Worm (Caenorhabditis elegans) whole organism, late embryonic: ENCODE data around the gene lgc-58.

ENCODE experiments used
- C08G9.2 ChIP-seq: sonication (generic microtip); optimal IDR thresholded peaks from 2 replicates; lab custom pipeline; 2016; ENCODE audit warnings: mild to moderate bottlenecking, missing genetic modification characterization, moderate library complexity, missing compliant biosample characterization
- T23F11.4 ChIP-seq: fragments of 200-800 bp; sonication (Bioruptor generic); optimal IDR thresholded peaks from 2 replicates; lab custom pipeline; 2018; ENCODE audit warnings: mild to moderate bottlenecking, missing genetic modification characterization, missing compliant biosample characterization
- ahr-1 ChIP-seq: sonication (generic microtip); optimal IDR thresholded peaks from 2 replicates; lab custom pipeline; 2016; ENCODE audit warnings: missing genetic modification characterization, missing compliant biosample characterization
- ama-1 ChIP-seq: fragments of 150-350 bp; optimal IDR thresholded peaks from 2 replicates; lab custom pipeline; 2014
- ceh-14 ChIP-seq: sonication (generic microtip); optimal IDR thresholded peaks from 2 replicates; lab custom pipeline; 2016; ENCODE audit warnings: missing genotype, missing genetic modification characterization, missing compliant biosample characterization
- ceh-18 ChIP-seq: sonication (generic microtip); optimal IDR thresholded peaks from 2 replicates; lab custom pipeline; 2016; ENCODE audit warnings: missing genetic modification characterization, missing compliant biosample characterization
- ceh-19 ChIP-seq: fragments of 200-800 bp; sonication (Bioruptor generic); optimal IDR thresholded peaks from 2 replicates; lab custom pipeline; 2018; ENCODE audit warnings: mild to moderate bottlenecking, missing genetic modification characterization, missing compliant biosample characterization
- ceh-22 ChIP-seq: sonication (generic microtip); optimal IDR thresholded peaks from 2 replicates; lab custom pipeline; 2017; ENCODE audit warnings: missing biosample characterization, missing genetic modification characterization
- ceh-31 ChIP-seq: sonication (generic microtip); optimal IDR thresholded peaks from 2 replicates; lab custom pipeline; 2016; ENCODE audit warnings: missing genetic modification characterization, missing compliant biosample characterization
- ceh-45 ChIP-seq: fragments of 200-800 bp; sonication (Bioruptor generic); IDR thresholded peaks from 2 replicates; pipeline ENCODE4 v1.3.6; 2022; ENCODE audit warnings: missing genetic modification reagents, missing genetic modification characterization, missing compliant biosample characterization
- ceh-9 ChIP-seq: sonication (generic microtip); optimal IDR thresholded peaks from 2 replicates; lab custom pipeline; 2016; ENCODE audit warnings: mild to moderate bottlenecking, missing genetic modification characterization, inconsistent platforms, missing compliant biosample characterization
- dmd-4 ChIP-seq: sonication (generic microtip); optimal IDR thresholded peaks from 2 replicates; lab custom pipeline; 2016; ENCODE audit warnings: borderline replicate concordance, missing genetic modification characterization, missing compliant biosample characterization
- dve-1 ChIP-seq: sonication (generic microtip); optimal IDR thresholded peaks from 2 replicates; lab custom pipeline; 2017; ENCODE audit warnings: antibody characterized with exemption, mild to moderate bottlenecking, missing genetic modification characterization, missing compliant biosample characterization
- elt-2 ChIP-seq: sonication (generic microtip); optimal IDR thresholded peaks from 2 replicates; lab custom pipeline; 2016; ENCODE audit warnings: missing genetic modification reagents, missing genetic modification characterization, missing compliant biosample characterization
- ets-4 ChIP-seq: sonication (generic microtip); optimal IDR thresholded peaks from 2 replicates; lab custom pipeline; 2016; ENCODE audit warnings: missing genetic modification characterization, missing compliant biosample characterization
- eyg-1 ChIP-seq: sonication (generic microtip); optimal IDR thresholded peaks from 2 replicates; lab custom pipeline; 2016; ENCODE audit warnings: missing genotype, missing genetic modification characterization, missing compliant biosample characterization
- fax-1 ChIP-seq: sonication (generic microtip); optimal IDR thresholded peaks from 2 replicates; lab custom pipeline; 2016; ENCODE audit warnings: missing genotype, missing genetic modification characterization, missing compliant biosample characterization
- fkh-6 ChIP-seq: sonication (generic microtip); optimal IDR thresholded peaks from 2 replicates; lab custom pipeline; 2016; ENCODE audit warnings: missing genetic modification characterization, missing compliant biosample characterization
- gmeb-2 ChIP-seq: sonication (generic microtip); optimal IDR thresholded peaks from 2 replicates; lab custom pipeline; 2016; ENCODE audit warnings: missing genetic modification characterization, inconsistent platforms, missing compliant biosample characterization
- hlh-8 ChIP-seq: sonication (generic microtip); optimal IDR thresholded peaks from 2 replicates; lab custom pipeline; 2016; ENCODE audit warnings: missing genotype, missing genetic modification characterization, missing compliant biosample characterization
- lim-6 ChIP-seq: sonication (generic microtip); optimal IDR thresholded peaks from 2 replicates; lab custom pipeline; 2016; ENCODE audit warnings: missing genetic modification characterization, missing compliant biosample characterization
- lin-11 ChIP-seq: fragments of 200-800 bp; sonication (Bioruptor generic); optimal IDR thresholded peaks from 2 replicates; lab custom pipeline; 2018; ENCODE audit warnings: mild to moderate bottlenecking, missing genetic modification characterization, missing compliant biosample characterization
- madf-2 ChIP-seq: sonication (generic microtip); optimal IDR thresholded peaks from 2 replicates; lab custom pipeline; 2017; ENCODE audit warnings: missing genetic modification characterization, missing compliant biosample characterization
- mec-3 ChIP-seq: sonication (generic microtip); optimal IDR thresholded peaks from 2 replicates; lab custom pipeline; 2016; ENCODE audit warnings: borderline replicate concordance, missing genetic modification characterization, missing compliant biosample characterization
- nhr-11 ChIP-seq: fragments of 150-350 bp; optimal IDR thresholded peaks from 2 replicates; lab custom pipeline; 2014; ENCODE audit warnings: missing biosample characterization, missing genetic modification characterization
- npax-4 ChIP-seq: sonication (generic microtip); optimal IDR thresholded peaks from 2 replicates; lab custom pipeline; 2016; ENCODE audit warnings: missing genetic modification characterization, missing compliant biosample characterization
- pax-1 ChIP-seq: fragments of 150-350 bp; optimal IDR thresholded peaks from 2 replicates; lab custom pipeline; 2014; ENCODE audit warnings: missing biosample characterization, missing genetic modification characterization
- pha-4 ChIP-seq: fragments of 150-350 bp; optimal IDR thresholded peaks from 2 replicates; lab custom pipeline; 2018; ENCODE audit warnings: missing biosample characterization, missing genetic modification reagents, missing genetic modification characterization
- pqm-1 ChIP-seq: sonication (generic microtip); optimal IDR thresholded peaks from 2 replicates; lab custom pipeline; 2016; ENCODE audit warnings: missing genetic modification characterization, missing compliant biosample characterization
- pros-1 ChIP-seq: fragments of 150-350 bp; optimal IDR thresholded peaks from 2 replicates; lab custom pipeline; 2014; ENCODE audit warnings: missing biosample characterization, missing genetic modification reagents, missing genetic modification characterization
- ref-2 ChIP-seq: sonication (generic microtip); optimal IDR thresholded peaks from 2 replicates; lab custom pipeline; 2016; ENCODE audit warnings: missing genetic modification characterization, missing compliant biosample characterization
- sdc-2 ChIP-seq: sonication (generic microtip); optimal IDR thresholded peaks from 2 replicates; lab custom pipeline; 2016; ENCODE audit warnings: missing genotype, missing genetic modification characterization, missing compliant biosample characterization
- sox-2 ChIP-seq: fragments of 200-800 bp; sonication (Bioruptor generic); IDR thresholded peaks from 2 replicates; pipeline ENCODE4 v1.3.6; 2022; ENCODE audit warnings: missing genetic modification reagents, missing genetic modification characterization, missing compliant biosample characterization
- sox-4 ChIP-seq: sonication (generic microtip); optimal IDR thresholded peaks from 2 replicates; lab custom pipeline; 2017; ENCODE audit warnings: mild to moderate bottlenecking, missing genetic modification characterization, inconsistent platforms, missing compliant biosample characterization
- tbx-2 ChIP-seq: sonication (generic microtip); optimal IDR thresholded peaks from 2 replicates; lab custom pipeline; 2016; ENCODE audit warnings: missing genetic modification characterization, missing compliant biosample characterization
- unc-55 ChIP-seq: sonication (generic microtip); optimal IDR thresholded peaks from 2 replicates; lab custom pipeline; 2017; ENCODE audit warnings: missing biosample characterization, missing genetic modification reagents, missing genetic modification characterization
- zip-5 ChIP-seq: sonication (generic microtip); optimal IDR thresholded peaks from 2 replicates; lab custom pipeline; 2016; ENCODE audit warnings: missing genetic modification characterization, missing compliant biosample characterization

Gene lgc-58

DNA sequence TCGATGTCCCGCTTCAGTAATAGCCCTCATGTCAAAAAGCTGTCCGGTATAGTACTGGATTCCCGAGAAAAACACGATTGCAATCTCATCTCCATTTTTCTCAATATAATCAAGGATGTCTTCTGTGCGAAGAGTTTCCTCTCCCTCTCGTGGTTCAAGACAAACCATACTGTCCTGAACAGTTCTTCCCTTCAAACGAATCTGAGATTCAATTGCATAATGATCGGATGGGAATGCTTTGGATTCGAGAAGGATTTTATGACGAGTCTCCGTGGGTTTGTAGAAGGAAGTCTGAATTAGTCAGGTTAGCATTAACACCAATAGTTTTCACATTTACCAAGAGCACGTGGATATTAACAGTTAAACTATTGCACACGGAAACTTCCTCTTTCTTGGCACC is 32.7 kb downstream of the lgc-58 start:
- TF ChIP-seq ceh-22 (tag; lab: Kevin White, UChicago) (no peak), ceh-18 (no peak), mec-3 (tag; lab: Kevin White, UChicago) (no peak), ceh-9 (tag; lab: Kevin White, UChicago) (no peak), lim-6 (tag; lab: Kevin White, UChicago) (no peak), dve-1 (tag; lab: Kevin White, UChicago) (no peak), ceh-45 (GFP tag; lab: Robert Waterston, UW) (no peak), sdc-2 (tag; lab: Kevin White, UChicago) (no peak), ama-1 (no peak), ahr-1 (tag; lab: Kevin White, UChicago) (no peak), T23F11.4 (GFP tag; lab: Kevin White, UChicago) (no peak), pqm-1 (no peak)

DNA sequence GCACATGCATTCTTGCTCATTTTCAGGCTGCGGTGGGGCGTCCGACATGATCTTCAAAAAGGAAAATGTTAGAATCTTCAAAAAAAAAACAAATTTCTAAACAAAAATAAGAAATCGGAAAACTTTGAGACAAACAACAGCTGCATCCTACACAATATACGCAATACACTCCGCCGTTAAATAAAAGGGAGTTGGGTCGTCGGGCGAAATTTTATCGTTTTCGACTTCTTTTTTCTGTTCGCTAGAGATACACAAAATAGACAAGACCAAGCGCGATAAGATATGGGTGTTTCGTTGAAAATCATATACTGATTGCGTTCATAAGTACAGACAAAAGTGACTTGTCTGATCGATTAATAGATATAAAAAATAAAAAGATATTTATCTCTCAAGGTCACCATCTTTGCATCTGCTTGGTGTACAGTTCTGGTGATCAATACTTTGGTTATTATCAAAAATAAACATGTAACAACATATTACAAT is 34.0 kb downstream of the lgc-58 start, which contains the start of gene kynu-1:
TSS of gene kynu-1 (minus strand) at position 51 of the 483 bp plus-strand sequence.
- no peak for TF ChIP-seq dmd-4 (tag; lab: Kevin White, UChicago)
- no peak for TF ChIP-seq T23F11.4 (GFP tag; lab: Kevin White, UChicago)
- no peak for TF ChIP-seq npax-4 (tag; lab: Kevin White, UChicago)
- TF ChIP-seq elt-2 (tag; lab: Kevin White, UChicago): peak; percentile 48
- no peak for TF ChIP-seq madf-2 (tag; lab: Kevin White, UChicago)

DNA sequence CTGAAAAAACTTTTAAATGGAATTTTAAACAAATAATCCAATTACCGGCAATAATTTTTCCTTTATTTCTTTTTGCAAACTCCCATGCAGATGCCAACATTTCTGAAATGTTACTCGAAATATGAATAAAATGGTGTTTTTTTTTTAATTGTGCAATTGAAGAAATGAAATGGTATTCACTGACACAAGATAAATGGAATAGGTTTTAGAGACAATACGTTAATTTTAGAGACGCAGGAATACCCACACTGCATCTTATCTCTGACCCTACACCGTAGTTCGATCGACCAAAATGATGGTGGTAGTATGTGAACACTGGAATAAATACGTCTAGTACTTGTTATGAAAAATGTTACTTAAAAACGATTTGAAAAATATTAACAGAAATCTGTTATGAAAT is 37.5 kb downstream of the lgc-58 start, which contains the start of gene prx-3:
TSS of gene prx-3 (minus strand) at position 101 of the 400 bp plus-strand sequence.
- no peak for TF ChIP-seq sox-2 (GFP tag; lab: Robert Waterston, UW)
- peak; percentile 4 for TF ChIP-seq elt-2 (tag; lab: Kevin White, UChicago)

DNA sequence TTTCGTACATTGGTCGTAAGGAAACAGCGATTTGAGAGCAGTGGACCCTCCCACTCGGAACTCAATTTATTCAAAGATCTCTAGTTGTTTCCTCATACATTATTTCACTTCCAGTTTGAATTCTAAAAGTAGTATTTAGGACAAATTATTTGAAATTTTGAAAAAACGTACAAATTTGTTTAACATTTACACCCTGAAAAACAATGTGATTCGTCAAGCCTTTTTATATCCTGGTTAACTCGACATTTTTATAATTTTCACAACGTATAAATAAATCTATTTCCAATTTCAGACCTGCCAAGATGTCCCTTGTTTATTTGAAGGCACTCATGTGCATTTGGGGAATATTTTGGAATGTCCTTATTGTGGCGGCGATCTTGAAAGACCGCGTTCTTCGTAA is 40.2 kb downstream of the lgc-58 start, which contains the start of gene C15H9.3:
TSS of gene C15H9.3 (plus strand) at position 301 of the 400 bp plus-strand sequence.
- TF ChIP-seq lim-6 (tag; lab: Kevin White, UChicago): no peak
- TF ChIP-seq gmeb-2 (tag; lab: Kevin White, UChicago): no peak
- no peak for TF ChIP-seq sox-4 (tag; lab: Kevin White, UChicago)
- TF ChIP-seq unc-55 (GFP tag; lab: Kevin White, UChicago): no peak
- no peak for TF ChIP-seq fkh-6 (tag; lab: Kevin White, UChicago)
- no peak for TF ChIP-seq pha-4 (tag; lab: Kevin White, UChicago)
- TF ChIP-seq C08G9.2 (tag; lab: Kevin White, UChicago): no peak
- no peak for TF ChIP-seq ahr-1 (tag; lab: Kevin White, UChicago)
- TF ChIP-seq elt-2 (tag; lab: Kevin White, UChicago): no peak
- TF ChIP-seq pax-1 (tag; lab: Kevin White, UChicago): no peak
- TF ChIP-seq ets-4: no peak
- no peak for TF ChIP-seq ceh-9 (tag; lab: Kevin White, UChicago)
- TF ChIP-seq mec-3 (tag; lab: Kevin White, UChicago): no peak
- TF ChIP-seq lin-11: no peak

DNA sequence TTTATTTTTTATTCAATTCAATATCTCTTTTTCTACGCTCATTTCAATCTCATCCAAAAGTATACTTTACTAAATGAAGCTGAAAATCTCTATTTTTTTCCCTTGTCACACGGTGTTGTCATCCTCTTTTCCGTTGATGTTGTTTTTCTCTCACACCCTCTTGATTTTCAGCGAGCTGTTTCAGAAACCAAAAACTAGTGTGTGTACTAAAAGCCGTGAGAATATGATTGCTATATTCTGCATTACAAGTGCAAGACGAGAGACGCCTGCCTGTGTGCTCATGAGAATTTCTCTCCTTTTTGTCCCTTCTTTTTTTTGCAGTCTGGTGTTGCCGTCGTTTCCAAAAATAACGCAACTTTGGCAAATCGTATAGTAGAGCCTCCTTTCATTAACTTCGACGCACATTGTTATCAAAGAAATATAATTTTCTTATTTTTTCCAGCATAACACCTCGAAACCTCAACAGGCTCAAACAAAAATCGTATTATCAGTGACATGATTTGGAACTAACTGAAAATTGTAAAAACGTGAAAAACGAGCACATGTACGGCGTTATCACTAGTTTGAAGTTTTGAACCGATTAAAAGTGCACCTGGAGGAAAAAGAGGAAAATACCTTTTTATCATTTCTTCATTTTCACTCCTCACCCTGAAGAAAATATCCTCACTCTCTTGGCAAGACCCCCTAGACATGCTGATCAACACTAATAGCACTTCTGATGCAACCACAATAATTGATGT is 42.9 kb downstream of the lgc-58 start, which contains the start of gene C15H9.2:
TSS of gene C15H9.2 (plus strand) at position 441 of the 740 bp plus-strand sequence.
- TF ChIP-seq eyg-1 (tag; lab: Kevin White, UChicago) (no peak), ceh-45 (GFP tag; lab: Robert Waterston, UW) (no peak), ceh-31 (no peak), fkh-6 (tag; lab: Kevin White, UChicago) (no peak), hlh-8 (tag; lab: Kevin White, UChicago) (no peak), T23F11.4 (GFP tag; lab: Kevin White, UChicago) (no peak), pros-1 (tag; lab: Kevin White, UChicago) (no peak), sox-4 (tag; lab: Kevin White, UChicago) (no peak), ceh-19 (GFP tag; lab: Kevin White, UChicago) (no peak), tbx-2 (no peak), nhr-11 (no peak), zip-5 (tag; lab: Kevin White, UChicago) (no peak), ceh-14 (no peak), ref-2 (tag; lab: Kevin White, UChicago) (no peak), fax-1 (tag; lab: Kevin White, UChicago) (no peak), ceh-18 (no peak), pha-4 (tag; lab: Kevin White, UChicago) (no peak)
